Worm (Caenorhabditis elegans) whole organism, L1 larva: ENCODE measurements around the gene unc-1.

Experiments used
- C34B4.2 ChIP-seq: sonication (generic microtip); optimal IDR thresholded peaks from 2 replicates; lab custom pipeline; 2017; ENCODE audit warnings: mild to moderate bottlenecking, missing genetic modification characterization, missing compliant biosample characterization
- F16B12.6 ChIP-seq: fragments of 150-350 bp; optimal IDR thresholded peaks from 2 replicates; lab custom pipeline; 2014; ENCODE audit warnings: missing biosample characterization, missing genetic modification characterization
- Y116A8C.19 ChIP-seq: sonication (generic microtip); optimal IDR thresholded peaks from 2 replicates; lab custom pipeline; 2016; ENCODE audit warnings: missing compliant biosample characterization, missing genetic modification characterization, borderline replicate concordance
- alr-1 ChIP-seq: fragments of 200-800 bp; sonication (Bioruptor generic); optimal IDR thresholded peaks from 2 replicates; lab custom pipeline; 2018; ENCODE audit warnings: borderline replicate concordance, mild to moderate bottlenecking, missing genetic modification characterization, missing compliant biosample characterization
- ama-1 ChIP-seq: fragments of 150-350 bp; optimal IDR thresholded peaks from 2 replicates; lab custom pipeline; 2014
- ceh-82 ChIP-seq, 3 experiments: fragments of 150-350 bp in 1 of 3; sonication (generic microtip) in 2 of 3; optimal IDR thresholded peaks; 2 replicates each; lab custom pipeline; 2014 to 2017; ENCODE audit warnings: missing biosample characterization in 3 of 3, missing genetic modification characterization in 3 of 3
- ces-1 ChIP-seq: fragments of 150-350 bp; optimal IDR thresholded peaks from 2 replicates; lab custom pipeline; 2014; ENCODE audit warnings: missing biosample characterization, missing genetic modification reagents, missing genetic modification characterization
- dsc-1 ChIP-seq: sonication (generic microtip); optimal IDR thresholded peaks from 2 replicates; lab custom pipeline; 2016; ENCODE audit warnings: mild to moderate bottlenecking, missing genetic modification characterization, missing compliant biosample characterization
- efl-1 ChIP-seq, 4 experiments: fragments of 150-350 bp; optimal IDR thresholded peaks in 3 of 4; peaks in 1 of 4; 1 replicate in 1 of 4; 2 replicates in 3 of 4; lab custom pipeline; 2014; ENCODE audit warnings: missing biosample characterization in 2 of 4, missing genetic modification characterization in 2 of 4, missing genetic modification reagents in 2 of 4
- efl-3 ChIP-seq: fragments of 200-800 bp; sonication (Bioruptor generic); optimal IDR thresholded peaks from 2 replicates; lab custom pipeline; 2018; ENCODE audit warnings: mild to moderate bottlenecking, missing genetic modification characterization, missing compliant biosample characterization
- egl-13 ChIP-seq: sonication (generic microtip); optimal IDR thresholded peaks from 2 replicates; lab custom pipeline; 2016; ENCODE audit warnings: missing genotype, missing genetic modification reagents, missing genetic modification characterization, missing compliant biosample characterization
- egl-27 ChIP-seq, 2 experiments: fragments of 150-350 bp in 1 of 2; sonication (generic microtip); optimal IDR thresholded peaks; 3 replicates each; lab custom pipeline; 2017 to 2018; ENCODE audit warnings: missing biosample characterization in 2 of 2, missing genetic modification characterization in 2 of 2, missing genetic modification reagents in 2 of 2
- elt-2 ChIP-seq: sonication (generic microtip); optimal IDR thresholded peaks from 2 replicates; lab custom pipeline; 2016; ENCODE audit warnings: missing genetic modification characterization, mild to moderate bottlenecking, inconsistent platforms, missing compliant biosample characterization, missing genetic modification reagents
- elt-3 ChIP-seq, 6 experiments: fragments of 150-350 bp in 1 of 6; sonication (generic microtip); optimal IDR thresholded peaks; 2 replicates each; lab custom pipeline; 2017 to 2018; ENCODE audit warnings: missing biosample characterization in 6 of 6, missing genetic modification characterization in 6 of 6, inconsistent platforms in 1 of 6
- ets-5 ChIP-seq: fragments of 200-800 bp; sonication (Bioruptor generic); IDR thresholded peaks from 2 replicates; pipeline ENCODE4 v1.3.6; 2022; ENCODE audit warnings: missing genetic modification characterization, missing compliant biosample characterization
- fkh-4 ChIP-seq: sonication (generic microtip); optimal IDR thresholded peaks from 2 replicates; lab custom pipeline; 2016; ENCODE audit warnings: missing compliant biosample characterization, missing genetic modification characterization, borderline replicate concordance
- fkh-8 ChIP-seq: sonication (generic microtip); optimal IDR thresholded peaks from 2 replicates; lab custom pipeline; 2016; ENCODE audit warnings: mild to moderate bottlenecking, missing genetic modification characterization, missing compliant biosample characterization
- fos-1 ChIP-seq: fragments of 150-350 bp; optimal IDR thresholded peaks from 2 replicates; lab custom pipeline; 2014; ENCODE audit warnings: missing biosample characterization, missing genetic modification characterization
- hlh-4 ChIP-seq: sonication (generic microtip); optimal IDR thresholded peaks from 2 replicates; lab custom pipeline; 2016; ENCODE audit warnings: mild to moderate bottlenecking, missing genetic modification characterization, missing compliant biosample characterization
- hpl-2 ChIP-seq: fragments of 150-350 bp; optimal IDR thresholded peaks from 2 replicates; lab custom pipeline; 2014; ENCODE audit warnings: missing biosample characterization, missing genetic modification reagents, missing genetic modification characterization
- irx-1 ChIP-seq: sonication (generic microtip); optimal IDR thresholded peaks from 2 replicates; lab custom pipeline; 2016; ENCODE audit warnings: missing genetic modification characterization, missing compliant biosample characterization
- lin-13 ChIP-seq: fragments of 150-350 bp; optimal IDR thresholded peaks from 2 replicates; lab custom pipeline; 2014; ENCODE audit warnings: missing biosample characterization, missing genetic modification reagents, missing genetic modification characterization
- lin-14 ChIP-seq: fragments of 200-800 bp; sonication (Bioruptor generic); optimal IDR thresholded peaks from 2 replicates; lab custom pipeline; 2018; ENCODE audit warnings: mild to moderate bottlenecking, missing genetic modification characterization, moderate library complexity, missing compliant biosample characterization
- lin-15B ChIP-seq: fragments of 150-350 bp; sonication (generic microtip); optimal IDR thresholded peaks from 3 replicates; lab custom pipeline; 2014; ENCODE audit warnings: missing biosample characterization, missing genetic modification characterization
- lir-3 ChIP-seq: sonication (generic microtip); optimal IDR thresholded peaks from 2 replicates; lab custom pipeline; 2016; ENCODE audit warnings: mild to moderate bottlenecking, missing genetic modification characterization, moderate library complexity, missing compliant biosample characterization; ENCODE audit not compliant: poor library complexity
- lsy-2 ChIP-seq, 2 experiments: fragments of 150-350 bp; optimal IDR thresholded peaks; 2 replicates each; lab custom pipeline; 2014; ENCODE audit warnings: missing biosample characterization in 2 of 2, missing genetic modification characterization in 2 of 2
- mdl-1 ChIP-seq, 2 experiments: fragments of 150-350 bp; optimal IDR thresholded peaks; 2 replicates each; lab custom pipeline; 2014 to 2017; ENCODE audit warnings: missing biosample characterization in 2 of 2, missing genetic modification characterization in 2 of 2, inconsistent platforms in 1 of 2
- mef-2 ChIP-seq: fragments of 150-350 bp; optimal IDR thresholded peaks from 2 replicates; lab custom pipeline; 2014; ENCODE audit warnings: missing biosample characterization, missing genetic modification characterization
- nhr-11 ChIP-seq: fragments of 150-350 bp; optimal IDR thresholded peaks from 2 replicates; lab custom pipeline; 2014; ENCODE audit warnings: missing biosample characterization, missing genetic modification characterization
- nhr-20 ChIP-seq: sonication (generic microtip); optimal IDR thresholded peaks from 2 replicates; lab custom pipeline; 2016; ENCODE audit warnings: mild to moderate bottlenecking, missing genetic modification characterization, missing compliant biosample characterization
- nhr-76 ChIP-seq: sonication (generic microtip); optimal IDR thresholded peaks from 2 replicates; lab custom pipeline; 2017; ENCODE audit warnings: missing biosample characterization, missing genetic modification characterization
- nhr-77 ChIP-seq: fragments of 150-350 bp; optimal IDR thresholded peaks from 2 replicates; lab custom pipeline; 2014; ENCODE audit warnings: missing biosample characterization, missing genetic modification characterization
- nhr-85 ChIP-seq: sonication (generic microtip); peaks from one replicate; lab custom pipeline; 2016; ENCODE audit warnings: missing genetic modification characterization, inconsistent platforms, missing compliant biosample characterization
- nhr-90 ChIP-seq: sonication (generic microtip); optimal IDR thresholded peaks from 2 replicates; lab custom pipeline; 2016; ENCODE audit warnings: mild to moderate bottlenecking, missing genetic modification characterization, missing compliant biosample characterization; ENCODE audit not compliant: poor library complexity
- pag-3 ChIP-seq: sonication (generic microtip); optimal IDR thresholded peaks from 2 replicates; lab custom pipeline; 2017; ENCODE audit warnings: missing genetic modification characterization, mild to moderate bottlenecking, missing compliant biosample characterization, antibody characterized with exemption, borderline replicate concordance; ENCODE audit not compliant: insufficient read depth
- pqm-1 ChIP-seq: sonication (generic microtip); optimal IDR thresholded peaks from 3 replicates; lab custom pipeline; 2017; ENCODE audit warnings: missing biosample characterization, missing genetic modification characterization
- skn-1 ChIP-seq: fragments of 150-350 bp; optimal IDR thresholded peaks from 2 replicates; lab custom pipeline; 2014; ENCODE audit warnings: missing biosample characterization, missing genetic modification characterization
- snpc-4 ChIP-seq: fragments of 150-350 bp; optimal IDR thresholded peaks from 2 replicates; lab custom pipeline; 2014; ENCODE audit warnings: missing biosample characterization, missing genetic modification characterization
- sox-4 ChIP-seq: sonication (generic microtip); optimal IDR thresholded peaks from 2 replicates; lab custom pipeline; 2016; ENCODE audit warnings: missing genetic modification characterization, missing compliant biosample characterization
- tbx-2 ChIP-seq: sonication (generic microtip); optimal IDR thresholded peaks from 2 replicates; lab custom pipeline; 2016; ENCODE audit warnings: missing genetic modification characterization, missing compliant biosample characterization
- tlp-1 ChIP-seq: fragments of 150-350 bp; optimal IDR thresholded peaks from 2 replicates; lab custom pipeline; 2014; ENCODE audit warnings: missing biosample characterization, missing genetic modification characterization
- unc-62 ChIP-seq: fragments of 150-350 bp; optimal IDR thresholded peaks from 2 replicates; lab custom pipeline; 2014; ENCODE audit warnings: missing biosample characterization, missing genetic modification reagents, missing genetic modification characterization
- unc-86 ChIP-seq: sonication (generic microtip); optimal IDR thresholded peaks from 2 replicates; lab custom pipeline; 2016; ENCODE audit warnings: missing genetic modification characterization, missing compliant biosample characterization
- unc-98 ChIP-seq: fragments of 200-800 bp; sonication (Bioruptor generic); IDR thresholded peaks from 2 replicates; pipeline ENCODE4 v1.3.6; 2022; ENCODE audit warnings: missing genetic modification characterization, missing compliant biosample characterization
- vab-15 ChIP-seq: sonication (generic microtip); optimal IDR thresholded peaks from 2 replicates; lab custom pipeline; 2017; ENCODE audit warnings: missing genotype, mild to moderate bottlenecking, missing genetic modification characterization, missing compliant biosample characterization
- zag-1 ChIP-seq: fragments of 150-350 bp; optimal IDR thresholded peaks from 2 replicates; lab custom pipeline; 2014; ENCODE audit warnings: missing biosample characterization, missing genetic modification characterization
- zip-4 ChIP-seq: fragments of 200-800 bp; sonication (Bioruptor generic); optimal IDR thresholded peaks from 2 replicates; lab custom pipeline; 2018; ENCODE audit warnings: mild to moderate bottlenecking, missing genetic modification characterization, moderate library complexity, missing compliant biosample characterization
- ztf-11 ChIP-seq, 2 experiments: sonication (generic microtip); optimal IDR thresholded peaks; 2 replicates each; lab custom pipeline; 2016 to 2017; ENCODE audit warnings: missing genetic modification characterization in 2 of 2, missing biosample characterization in 1 of 2, missing compliant biosample characterization in 1 of 2
- ztf-4 ChIP-seq: fragments of 150-350 bp; optimal IDR thresholded peaks from 2 replicates; lab custom pipeline; 2014; ENCODE audit warnings: missing biosample characterization, missing genetic modification characterization

Gene unc-1

DNA sequence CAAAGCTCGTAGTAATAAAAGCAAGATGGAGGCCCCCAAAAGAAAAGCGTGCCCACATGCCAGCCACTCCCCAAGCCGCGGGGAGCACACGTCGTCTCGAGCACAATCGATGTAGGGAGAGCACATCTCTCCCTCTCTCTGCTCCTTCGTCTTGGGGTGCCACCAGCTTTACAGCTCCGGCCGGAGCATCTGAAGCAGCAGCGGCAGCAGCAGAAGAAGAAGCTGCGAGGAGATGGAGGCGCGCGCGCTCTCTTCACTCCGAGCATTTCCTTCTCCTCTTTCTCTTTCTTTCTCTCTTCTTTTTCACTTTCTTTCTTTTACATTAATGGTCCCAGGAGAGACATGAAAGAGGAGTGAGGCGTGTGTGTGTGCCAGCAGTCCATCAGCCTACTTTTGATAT lies 1.8 kb upstream of the unc-1 start (continued):
- TF ChIP-seq nhr-76 (no peak), tlp-1 (tag; lab: Kevin White, UChicago) (no peak), pag-3 (tag; lab: Kevin White, UChicago) (no peak), fkh-4 (tag; lab: Kevin White, UChicago) (no peak), ces-1 (GFP tag; lab: Kevin White, UChicago) (no peak), unc-98 (GFP tag; lab: Robert Waterston, UW) (no peak), zip-4 (no peak), snpc-4 (tag; lab: Kevin White, UChicago) (no peak), ets-5 (GFP tag; lab: Robert Waterston, UW) (no peak), sox-4 (no peak), elt-3 (tag; optimal IDR thresholded peaks at IDR 0.05; lab: Kevin White, UChicago) (no peak), skn-1 (tag; lab: Kevin White, UChicago) (peak; percentile 86), egl-27 (tag; optimal IDR thresholded peaks at IDR 0.05; lab: Kevin White, UChicago) (no peak), ceh-82 (tag; optimal IDR thresholded peaks at IDR 0.05; lab: Kevin White, UChicago) (peak; percentile 4 to 51 (median 43)), irx-1 (tag; lab: Kevin White, UChicago) (peak; percentile 23), unc-62 (GFP tag; lab: Kevin White, UChicago) (no peak), nhr-77 (no peak), ztf-11 (tag; optimal IDR thresholded peaks at IDR 0.05; lab: Kevin White, UChicago) (peak in 1 of 2 experiments; percentile 17), lin-15B (tag; lab: Kevin White, UChicago) (no peak), ama-1 (lab: Kevin White, UChicago) (no peak), C34B4.2 (tag; lab: Kevin White, UChicago) (no peak), lsy-2 (tag; optimal IDR thresholded peaks at IDR 0.05; lab: Kevin White, UChicago) (peak in 1 of 2 experiments; percentile 49), zag-1 (no peak), mef-2 (tag; lab: Kevin White, UChicago) (peak; percentile 24), ztf-4 (tag; lab: Kevin White, UChicago) (peak; percentile 22), F16B12.6 (tag; lab: Kevin White, UChicago) (no peak), nhr-20 (tag; lab: Kevin White, UChicago) (no peak), fkh-8 (tag; lab: Kevin White, UChicago) (peak; percentile 66), efl-1 (optimal IDR thresholded peaks at IDR 0.05; lab: Kevin White, UChicago) (peak in 1 of 2 experiments; percentile 20), efl-1 (GFP tag; optimal IDR thresholded peaks at IDR 0.05 in 1 of 2; lab: Kevin White, UChicago) (peak in 1 of 2 experiments; percentile 92), nhr-90 (tag; lab: Kevin White, UChicago) (no peak)

ce11 chrX:1060705-1061104 lies 1.5 kb downstream of the unc-1 start:
- TF ChIP-seq egl-13 (tag; lab: Kevin White, UChicago) (no peak), tbx-2 (peak; percentile 0), lin-15B (tag; lab: Kevin White, UChicago) (no peak), unc-62 (GFP tag; lab: Kevin White, UChicago) (no peak), mdl-1 (tag; optimal IDR thresholded peaks at IDR 0.05; lab: Kevin White, UChicago) (no peak), nhr-11 (tag; lab: Kevin White, UChicago) (no peak), lin-14 (peak; percentile 56), skn-1 (tag; lab: Kevin White, UChicago) (no peak), vab-15 (tag; lab: Kevin White, UChicago) (no peak), lsy-2 (tag; optimal IDR thresholded peaks at IDR 0.05; lab: Kevin White, UChicago) (no peak), lin-13 (GFP tag; lab: Kevin White, UChicago) (no peak), ama-1 (lab: Kevin White, UChicago) (no peak), fos-1 (tag; lab: Kevin White, UChicago) (no peak), unc-86 (tag; lab: Kevin White, UChicago) (peak; percentile 27), nhr-76 (no peak), hpl-2 (GFP tag; lab: Kevin White, UChicago) (no peak), dsc-1 (tag; lab: Kevin White, UChicago) (no peak), nhr-85 (no peak), nhr-20 (tag; lab: Kevin White, UChicago) (no peak), zag-1 (no peak), lir-3 (tag; lab: Kevin White, UChicago) (no peak), ceh-82 (tag; optimal IDR thresholded peaks at IDR 0.05; lab: Kevin White, UChicago) (peak in 1 of 3 experiments; percentile 23), efl-3 (no peak), elt-2 (tag; lab: Kevin White, UChicago) (no peak), hlh-4 (tag; lab: Kevin White, UChicago) (no peak), zip-4 (no peak), irx-1 (tag; lab: Kevin White, UChicago) (no peak), snpc-4 (tag; lab: Kevin White, UChicago) (no peak), Y116A8C.19 (no peak), alr-1 (tag; lab: Kevin White, UChicago) (no peak), pqm-1 (tag; lab: Kevin White, UChicago) (no peak), ces-1 (GFP tag; lab: Kevin White, UChicago) (no peak)
